Fruit fly (Drosophila melanogaster) whole organism, embryonic: ENCODE data around the gene Chchd2.

Experiments used
- Aef1 ChIP-seq: fragments of 200-800 bp; sonication (Bioruptor generic); IDR thresholded peaks from 3 replicates; pipeline ENCODE4 v1.3.6; 2022; ENCODE audit warnings: missing biosample characterization, missing genetic modification characterization
- Asciz ChIP-seq: fragments of 200-800 bp; sonication (Bioruptor generic); optimal IDR thresholded peaks from 2 replicates; lab custom pipeline; 2017; ENCODE audit warnings: missing biosample characterization, mild to moderate bottlenecking, missing genetic modification characterization, missing genetic modification reagents
- Atf3 ChIP-seq: fragments of 200-800 bp; sonication (Bioruptor generic); optimal IDR thresholded peaks from 3 replicates; lab custom pipeline; 2016; ENCODE audit warnings: missing biosample characterization, missing genetic modification characterization
- CG10431 ChIP-seq: fragments of 200-800 bp; sonication (Bioruptor generic); optimal IDR thresholded peaks from 3 replicates; lab custom pipeline; 2018; ENCODE audit warnings: missing biosample characterization, mild to moderate bottlenecking, missing genetic modification characterization
- CG10543 ChIP-seq: fragments of 200-800 bp; sonication (Bioruptor generic); optimal IDR thresholded peaks from 3 replicates; lab custom pipeline; 2017; ENCODE audit warnings: missing biosample characterization, mild to moderate bottlenecking, missing genetic modification characterization, moderate library complexity
- CG10654 ChIP-seq: fragments of 200-800 bp; sonication (Bioruptor generic); optimal IDR thresholded peaks from 2 replicates; lab custom pipeline; 2016; ENCODE audit warnings: missing biosample characterization, missing genetic modification characterization
- CG11247 ChIP-seq: fragments of 200-800 bp; sonication (Bioruptor generic); IDR thresholded peaks from 2 replicates; pipeline ENCODE4 v1.3.6; 2022; ENCODE audit warnings: missing biosample characterization, missing genetic modification characterization
- CG11398 ChIP-seq: fragments of 200-800 bp; sonication (Bioruptor generic); optimal IDR thresholded peaks from 2 replicates; lab custom pipeline; 2016; ENCODE audit warnings: missing biosample characterization, missing genetic modification characterization
- CG12659 ChIP-seq: fragments of 200-800 bp; sonication (Bioruptor generic); optimal IDR thresholded peaks from 3 replicates; lab custom pipeline; 2017; ENCODE audit warnings: mild to moderate bottlenecking, missing biosample characterization, missing genetic modification reagents, missing genetic modification characterization
- CG13287 ChIP-seq: fragments of 200-800 bp; sonication (Bioruptor generic); IDR thresholded peaks from 2 replicates; pipeline ENCODE4 v1.3.6; 2022; ENCODE audit warnings: missing biosample characterization, missing genetic modification characterization; ENCODE audit not compliant: partially characterized antibody
- CG15011 ChIP-seq: fragments of 200-800 bp; sonication (Bioruptor generic); optimal IDR thresholded peaks from 3 replicates; lab custom pipeline; 2018; ENCODE audit warnings: missing biosample characterization, mild to moderate bottlenecking, missing genetic modification characterization
- CG16863 ChIP-seq: fragments of 200-800 bp; sonication (Bioruptor generic); optimal IDR thresholded peaks from 3 replicates; lab custom pipeline; 2016; ENCODE audit warnings: missing biosample characterization, missing genetic modification characterization
- CG18262 ChIP-seq: fragments of 200-800 bp; optimal IDR thresholded peaks from 3 replicates; lab custom pipeline; 2019; ENCODE audit warnings: missing biosample characterization, mild to moderate bottlenecking, missing genetic modification characterization, moderate library complexity
- CG3726 ChIP-seq: fragments of 200-800 bp; sonication (Bioruptor generic); IDR thresholded peaks from 3 replicates; pipeline ENCODE4, ENCODE4 v1.3.6; 2022; ENCODE audit warnings: missing biosample characterization, missing genetic modification characterization
- CG3995 ChIP-seq: fragments of 200-800 bp; sonication (Bioruptor generic); optimal IDR thresholded peaks from 3 replicates; lab custom pipeline; 2016; ENCODE audit warnings: missing biosample characterization, missing genetic modification characterization
- CG6683 ChIP-seq: fragments of 200-800 bp; sonication (Bioruptor generic); optimal IDR thresholded peaks from 2 replicates; lab custom pipeline; 2017; ENCODE audit warnings: missing biosample characterization, mild to moderate bottlenecking, missing genetic modification characterization, missing genetic modification reagents
- CG8478 ChIP-seq: fragments of >200 bp; optimal IDR thresholded peaks from 2 replicates; lab custom pipeline; 2018
- CG9437 ChIP-seq: fragments of 200-800 bp; sonication (Bioruptor generic); optimal IDR thresholded peaks from 2 replicates; lab custom pipeline; 2018; ENCODE audit warnings: missing biosample characterization, mild to moderate bottlenecking, missing genetic modification characterization
- CG9817 ChIP-seq: fragments of 200-800 bp; sonication (Bioruptor generic); optimal IDR thresholded peaks from 2 replicates; lab custom pipeline; 2018; ENCODE audit warnings: missing biosample characterization, mild to moderate bottlenecking, missing genetic modification characterization, moderate library complexity
- Dp ChIP-seq: fragments of 200-800 bp; sonication (Bioruptor generic); optimal IDR thresholded peaks from 2 replicates; lab custom pipeline; 2018; ENCODE audit warnings: missing biosample characterization, mild to moderate bottlenecking, missing genetic modification characterization, moderate library complexity
- Dref ChIP-seq: fragments of 200-800 bp; sonication (Bioruptor generic); IDR thresholded peaks from 2 replicates; pipeline ENCODE4 v1.3.6; 2022; ENCODE audit warnings: missing biosample characterization, missing genetic modification characterization
- E2f1 ChIP-seq: fragments of 200-800 bp; sonication (Bioruptor generic); IDR thresholded peaks from 2 replicates; pipeline ENCODE4 v1.3.6; 2022; ENCODE audit warnings: missing biosample characterization, missing genetic modification characterization
- HHEX ChIP-seq: fragments of 200-800 bp; sonication (Bioruptor generic); optimal IDR thresholded peaks from 3 replicates; lab custom pipeline; 2017; ENCODE audit warnings: missing biosample characterization, mild to moderate bottlenecking, missing genetic modification characterization, missing genetic modification reagents
- Lhr ChIP-seq: fragments of 200-800 bp; sonication (Bioruptor generic); optimal IDR thresholded peaks from 3 replicates; lab custom pipeline; 2017; ENCODE audit warnings: mild to moderate bottlenecking, missing biosample characterization, missing genetic modification reagents, missing genetic modification characterization
- MBD-R2 ChIP-seq: fragments of 200-800 bp; sonication (Bioruptor generic); IDR thresholded peaks from 2 replicates; pipeline ENCODE4 v1.3.6; 2022; ENCODE audit warnings: missing biosample characterization, missing genetic modification characterization
- MESR4 ChIP-seq: fragments of 200-800 bp; sonication (Bioruptor generic); optimal IDR thresholded peaks from 2 replicates; lab custom pipeline; 2018; ENCODE audit warnings: missing biosample characterization, mild to moderate bottlenecking, missing genetic modification characterization, moderate library complexity
- Rfx ChIP-seq: fragments of 200-800 bp; sonication (Bioruptor generic); IDR thresholded peaks from 2 replicates; pipeline ENCODE4 v1.3.6; 2022; ENCODE audit warnings: missing biosample characterization, missing genetic modification characterization
- Side ChIP-seq: fragments of 200-800 bp; sonication (Bioruptor generic); optimal IDR thresholded peaks from 2 replicates; lab custom pipeline; 2016; ENCODE audit warnings: missing biosample characterization, missing genetic modification characterization
- Ssrp ChIP-seq: fragments of 200-800 bp; sonication (Bioruptor generic); optimal IDR thresholded peaks from 2 replicates; lab custom pipeline; 2018; ENCODE audit warnings: missing biosample characterization, mild to moderate bottlenecking, missing genetic modification characterization, moderate library complexity
- TFAM ChIP-seq: fragments of 200-800 bp; sonication (Bioruptor generic); optimal IDR thresholded peaks from 2 replicates; lab custom pipeline; 2017; ENCODE audit warnings: missing biosample characterization, missing genetic modification characterization, inconsistent platforms
- Tbp ChIP-seq: fragments of >200 bp; optimal IDR thresholded peaks from 2 replicates; lab custom pipeline; 2018; ENCODE audit warnings: missing biosample characterization, missing genetic modification characterization
- Usf ChIP-seq: fragments of 200-800 bp; sonication (Bioruptor generic); optimal IDR thresholded peaks from 2 replicates; lab custom pipeline; 2017; ENCODE audit warnings: missing genotype, missing biosample characterization, missing genetic modification characterization
- Xbp1 ChIP-seq: fragments of 200-800 bp; sonication (Bioruptor generic); optimal IDR thresholded peaks from 3 replicates; lab custom pipeline; 2016; ENCODE audit warnings: missing biosample characterization, mild to moderate bottlenecking, missing genetic modification characterization
- Xrp1 ChIP-seq: fragments of 200-800 bp; sonication (Bioruptor generic); IDR thresholded peaks from 2 replicates; pipeline ENCODE4 v1.3.6; 2022; ENCODE audit warnings: missing biosample characterization, missing genetic modification characterization
- ara ChIP-seq: fragments of 200-800 bp; sonication (Bioruptor generic); IDR thresholded peaks from 2 replicates; pipeline ENCODE4 v1.3.6; 2022; ENCODE audit warnings: missing biosample characterization, missing genetic modification characterization
- bcd ChIP-seq: fragments of 200-800 bp; sonication (Bioruptor generic); optimal IDR thresholded peaks from 2 replicates; lab custom pipeline; 2017; ENCODE audit warnings: missing biosample characterization, mild to moderate bottlenecking, missing genetic modification characterization
- caup ChIP-seq: fragments of 200-800 bp; sonication (Bioruptor generic); optimal IDR thresholded peaks from 3 replicates; lab custom pipeline; 2017; ENCODE audit warnings: missing biosample characterization, mild to moderate bottlenecking, missing genetic modification characterization, moderate library complexity; ENCODE audit not compliant: severe bottlenecking
- cwo ChIP-seq: fragments of 200-800 bp; sonication (Bioruptor generic); optimal IDR thresholded peaks from 3 replicates; lab custom pipeline; 2017; ENCODE audit warnings: missing biosample characterization, missing genetic modification characterization, mild to moderate bottlenecking, moderate library complexity, missing genetic modification reagents
- dpn ChIP-seq, 2 experiments: fragments of 200-800 bp; sonication (Bioruptor generic); optimal IDR thresholded peaks; 3 replicates each; lab custom pipeline; 2016; ENCODE audit warnings: missing biosample characterization in 2 of 2, missing genetic modification characterization in 2 of 2
- h ChIP-seq: fragments of >200 bp; optimal IDR thresholded peaks from 2 replicates; lab custom pipeline; 2017
- insv ChIP-seq, 2 experiments: fragments of 200-800 bp; sonication (Bioruptor generic); optimal IDR thresholded peaks; 3 replicates each; lab custom pipeline; 2016 to 2018; ENCODE audit warnings: missing biosample characterization in 2 of 2, missing genetic modification characterization in 2 of 2
- inv ChIP-seq: fragments of 200-800 bp; sonication (Bioruptor generic); IDR thresholded peaks from 2 replicates; pipeline ENCODE4 v1.3.6; 2022; ENCODE audit warnings: missing biosample characterization, missing genetic modification characterization; ENCODE audit not compliant: partially characterized antibody
- klu ChIP-seq: fragments of 200-800 bp; sonication (Bioruptor generic); IDR thresholded peaks from 2 replicates; pipeline ENCODE4 v1.3.6; 2022; ENCODE audit warnings: missing biosample characterization, missing genetic modification characterization
- lola ChIP-seq, 3 experiments: fragments of >200 bp in 2 of 3; fragments of 200-800 bp in 1 of 3; sonication (Bioruptor generic) in 1 of 3; optimal IDR thresholded peaks; 2 replicates each; lab custom pipeline; 2017 to 2019; ENCODE audit warnings: missing biosample characterization in 3 of 3, missing genetic modification characterization in 3 of 3, mild to moderate bottlenecking in 1 of 3, moderate library complexity in 1 of 3
- pum ChIP-seq: fragments of 200-800 bp; sonication (Bioruptor generic); optimal IDR thresholded peaks from 2 replicates; lab custom pipeline; 2016; ENCODE audit warnings: missing biosample characterization, missing genetic modification characterization
- ro ChIP-seq: fragments of 200-800 bp; sonication (Bioruptor generic); IDR thresholded peaks from 2 replicates; pipeline ENCODE4 v1.3.6; 2022; ENCODE audit warnings: missing biosample characterization, missing genetic modification characterization
- row ChIP-seq: fragments of 200-800 bp; sonication (Bioruptor generic); IDR thresholded peaks from 3 replicates; pipeline ENCODE4 v1.3.6; 2022; ENCODE audit warnings: missing biosample characterization, missing genetic modification characterization
- sc ChIP-seq, 3 experiments: fragments of >200 bp in 2 of 3; fragments of 200-800 bp in 1 of 3; sonication (Bioruptor generic) in 1 of 3; optimal IDR thresholded peaks; 2 replicates in 2 of 3; 3 replicates in 1 of 3; lab custom pipeline; 2017; ENCODE audit warnings: mild to moderate bottlenecking in 1 of 3, missing biosample characterization in 1 of 3, missing genetic modification characterization in 1 of 3, missing genetic modification reagents in 1 of 3
- sr ChIP-seq: fragments of 200-800 bp; sonication (Bioruptor generic); IDR thresholded peaks from 3 replicates; pipeline ENCODE4 v1.3.6; 2022; ENCODE audit warnings: missing biosample characterization, missing genetic modification characterization
- ttk ChIP-seq: fragments of 200-800 bp; sonication (Bioruptor generic); IDR thresholded peaks from 2 replicates; pipeline ENCODE4 v2.1.2; 2022; ENCODE audit warnings: missing biosample characterization, missing genetic modification characterization
- wek ChIP-seq: fragments of 200-800 bp; sonication (Bioruptor generic); optimal IDR thresholded peaks from 3 replicates; lab custom pipeline; 2018; ENCODE audit warnings: missing biosample characterization, mild to moderate bottlenecking, missing genetic modification characterization, moderate library complexity

Chchd2 gene

dm6 chrX:17159819-17160218 is 11.0 kb downstream of the Chchd2 start, which contains the start of gene baz (continued):
- TF ChIP-seq inv (GFP tag; lab: Robert Waterston, UW) = peak; percentile 80
- TF ChIP-seq CG18262 (tag; lab: Kevin White, UChicago) = no peak
- TF ChIP-seq Dref (GFP tag; lab: Robert Waterston, UW) = peak; percentile 59
- no peak for TF ChIP-seq CG16863
- no peak for TF ChIP-seq sc (optimal IDR thresholded peaks at IDR 0.05; lab: Kevin White, UChicago)
- no peak for TF ChIP-seq sc (GFP tag; optimal IDR thresholded peaks at IDR 0.05; lab: Kevin White, UChicago)
- peak; percentile 50 for TF ChIP-seq Lhr (GFP tag; lab: Kevin White, UChicago)
- no peak for TF ChIP-seq Tbp (GFP tag; lab: Kevin White, UChicago)
- TF ChIP-seq wek (GFP tag; lab: Kevin White, UChicago) = no peak
- peak; percentile 87 for TF ChIP-seq CG13287 (GFP tag; lab: Robert Waterston, UW)
- peak; percentile 18 for TF ChIP-seq Xbp1 (GFP tag; lab: Kevin White, UChicago)
- TF ChIP-seq CG10431 = no peak
- TF ChIP-seq insv (GFP tag; optimal IDR thresholded peaks at IDR 0.05; lab: Kevin White, UChicago) = no peak
- no peak for TF ChIP-seq Asciz (GFP tag; lab: Kevin White, UChicago)
- no peak for TF ChIP-seq CG8478 (lab: Kevin White, UChicago)
- TF ChIP-seq CG9817 (tag; lab: Kevin White, UChicago) = no peak
- TF ChIP-seq dpn (GFP tag; optimal IDR thresholded peaks at IDR 0.05; lab: Kevin White, UChicago) = peak in 1 of 2 experiments; percentile 16
- TF ChIP-seq cwo (GFP tag; lab: Kevin White, UChicago) = no peak
- no peak for TF ChIP-seq CG11398 (GFP tag; lab: Kevin White, UChicago)
- TF ChIP-seq sr (GFP tag; lab: Robert Waterston, UW) = no peak
- no peak for TF ChIP-seq HHEX (GFP tag; lab: Kevin White, UChicago)
- TF ChIP-seq CG10654 (GFP tag; lab: Kevin White, UChicago) = no peak
- TF ChIP-seq MESR4 = peak; percentile 36
- TF ChIP-seq Aef1 (GFP tag; lab: Robert Waterston, UW) = peak; percentile 83
- no peak for TF ChIP-seq CG3726 (GFP tag; lab: Robert Waterston, UW)
- no peak for TF ChIP-seq Ssrp
- TF ChIP-seq E2f1 (GFP tag; lab: Robert Waterston, UW) = no peak
- no peak for TF ChIP-seq Atf3 (GFP tag; lab: Kevin White, UChicago)
- TF ChIP-seq CG3995 (GFP tag; lab: Kevin White, UChicago) = no peak
- no peak for TF ChIP-seq lola (GFP tag; optimal IDR thresholded peaks at IDR 0.05; lab: Kevin White, UChicago)
- peak; percentile 54; the same call in 1 of the 2 replicates for TF ChIP-seq MBD-R2
- TF ChIP-seq CG12659 = peak; percentile 53
- no peak for TF ChIP-seq TFAM
- TF ChIP-seq caup = no peak
- TF ChIP-seq CG11247 (GFP tag; lab: Robert Waterston, UW) = no peak
- no peak for TF ChIP-seq pum (GFP tag; lab: Kevin White, UChicago)
- TF ChIP-seq CG6683 = no peak
- TF ChIP-seq row (GFP tag; lab: Robert Waterston, UW) = peak; percentile 50
- TF ChIP-seq Dp = peak; percentile 88
- TF ChIP-seq CG9437 (GFP tag; lab: Kevin White, UChicago) = no peak
- no peak for TF ChIP-seq ttk
- no peak for TF ChIP-seq klu (GFP tag; lab: Robert Waterston, UW)
- no peak for TF ChIP-seq Side (GFP tag; lab: Kevin White, UChicago)
- no peak for TF ChIP-seq ara
- no peak for TF ChIP-seq ro
- TF ChIP-seq CG15011 (GFP tag; lab: Kevin White, UChicago) = no peak
- TF ChIP-seq bcd (GFP tag; lab: Kevin White, UChicago) = no peak
- no peak for TF ChIP-seq Xrp1
- TF ChIP-seq CG10543 (GFP tag; lab: Kevin White, UChicago) = no peak
- TF ChIP-seq Rfx (GFP tag; lab: Robert Waterston, UW) = peak; percentile 63; the same call in 1 of the 2 replicates
- TF ChIP-seq Usf = no peak
- no peak for TF ChIP-seq h (lab: Kevin White, UChicago)
